Worm (Caenorhabditis elegans) whole organism, midembryonic: ENCODE measurements around the gene Y32F6A.5.

Source experiments
- T22C8.4 ChIP-seq: fragments of 200-800 bp; sonication (Bioruptor generic); IDR thresholded peaks from 2 replicates; pipeline ENCODE4 v1.3.6; 2022; ENCODE audit warnings: missing genetic modification characterization, missing compliant biosample characterization
- cog-1 ChIP-seq: sonication (generic microtip); optimal IDR thresholded peaks from 2 replicates; lab custom pipeline; 2016; ENCODE audit warnings: missing genetic modification characterization, missing compliant biosample characterization
- flt-1 ChIP-seq: fragments of 200-800 bp; sonication (Bioruptor generic); IDR thresholded peaks from 2 replicates; pipeline ENCODE4 v1.3.6; 2022; ENCODE audit warnings: missing genetic modification characterization, missing compliant biosample characterization
- klf-2 ChIP-seq: fragments of 200-800 bp; sonication (Bioruptor generic); conservative IDR thresholded peaks from 2 replicates; pipeline ENCODE4 v1.3.6; 2022; ENCODE audit warnings: missing genetic modification reagents, missing genetic modification characterization, missing compliant biosample characterization
- med-1 ChIP-seq: sonication (generic microtip); optimal IDR thresholded peaks from 2 replicates; lab custom pipeline; 2017; ENCODE audit warnings: missing genetic modification characterization, mild to moderate bottlenecking, missing compliant biosample characterization, antibody characterized with exemption, missing genetic modification reagents; ENCODE audit not compliant: insufficient read depth
- ref-1 ChIP-seq: fragments of 200-800 bp; sonication (Bioruptor generic); conservative IDR thresholded peaks from 2 replicates; pipeline ENCODE4 v1.3.6; 2022; ENCODE audit warnings: missing genetic modification reagents, missing genetic modification characterization, missing compliant biosample characterization
- tab-1 ChIP-seq: fragments of 200-800 bp; sonication (Bioruptor generic); IDR thresholded peaks from 2 replicates; pipeline ENCODE4 v1.3.6; 2022; ENCODE audit warnings: missing genetic modification characterization, missing compliant biosample characterization
- ztf-23 ChIP-seq: fragments of 200-800 bp; sonication (Bioruptor generic); IDR thresholded peaks from 2 replicates; pipeline ENCODE4 v1.3.6; 2022; ENCODE audit warnings: missing genetic modification reagents, missing genetic modification characterization, missing compliant biosample characterization
- ztf-29 ChIP-seq: fragments of 200-800 bp; sonication (Bioruptor generic); IDR thresholded peaks from 2 replicates; pipeline ENCODE4 v1.3.6; 2022; ENCODE audit warnings: missing genetic modification reagents, missing genetic modification characterization, missing compliant biosample characterization

Y32F6A.5 gene

ce11 chrV:10402804-10403203, 50.6 kb downstream of the Y32F6A.5 start, which contains the start of gene F15H10.8:
F15H10.8 (minus strand) TSS chrV:10402904.
- TF ChIP-seq tab-1 (no peak), med-1 (no peak), ztf-23 (GFP tag; lab: Robert Waterston, UW) (no peak), T22C8.4 (no peak), ref-1 (no peak), cog-1 (tag; lab: Kevin White, UChicago) (no peak), ztf-29 (no peak), klf-2 (no peak), flt-1 (no peak)

ce11 chrV:10399290-10399689, 54.1 kb downstream of the Y32F6A.5 start:
- TF ChIP-seq tab-1 (no peak), ref-1 (no peak), ztf-29 (no peak), klf-2 (no peak), T22C8.4 (no peak), ztf-23 (GFP tag; lab: Robert Waterston, UW) (no peak), cog-1 (tag; lab: Kevin White, UChicago) (no peak), med-1 (no peak), flt-1 (no peak)

ce11 chrV:10398431-10398830, 55.0 kb downstream of the Y32F6A.5 start, which contains the start of gene ugt-2:
ugt-2 (plus strand) TSS chrV:10398801.
- TF ChIP-seq klf-2 (no peak), tab-1 (no peak), med-1 (no peak), cog-1 (tag; lab: Kevin White, UChicago) (no peak), ztf-29 (no peak), ref-1 (no peak), flt-1 (no peak), T22C8.4 (no peak), ztf-23 (GFP tag; lab: Robert Waterston, UW) (no peak)
